Worm (Caenorhabditis elegans): Measurements from ENCODE around the gene C14H10.3.

C14H10.3 gene

DNA sequence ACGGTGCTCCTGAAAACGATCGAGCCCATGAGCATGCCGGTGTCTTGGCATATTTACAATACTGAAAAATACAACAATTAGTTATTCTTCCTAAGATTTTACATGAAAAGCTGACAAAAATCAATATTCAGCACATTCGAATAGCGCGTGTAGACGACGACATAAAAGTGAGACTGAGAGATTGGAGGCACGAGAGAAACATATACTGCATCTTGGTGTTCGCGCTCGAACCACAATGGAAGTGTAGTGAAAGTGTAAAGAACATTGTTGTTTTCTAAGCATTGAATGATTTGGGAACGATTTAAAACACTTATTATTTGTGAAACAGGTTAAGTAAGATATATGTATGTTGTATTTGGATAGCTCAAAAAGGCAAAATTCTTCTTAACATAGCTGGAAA is 12.5 kb downstream of the C14H10.3 start, which contains the start of gene F44A6.4:
Gene F44A6.4 (minus strand): TSS at position 67 of the 400 bp plus-strand sequence.
- TF ChIP-seq blmp-1 (tag; optimal IDR thresholded peaks at IDR 0.05) (peak; percentile 81), ama-1 (optimal IDR thresholded peaks at IDR 0.05) (no peak), efl-1 (optimal IDR thresholded peaks at IDR 0.05) (no peak), efl-1 (GFP tag; optimal IDR thresholded peaks at IDR 0.05 in 1 of 2) (peak in 1 of 2 experiments; percentile 45)

DNA sequence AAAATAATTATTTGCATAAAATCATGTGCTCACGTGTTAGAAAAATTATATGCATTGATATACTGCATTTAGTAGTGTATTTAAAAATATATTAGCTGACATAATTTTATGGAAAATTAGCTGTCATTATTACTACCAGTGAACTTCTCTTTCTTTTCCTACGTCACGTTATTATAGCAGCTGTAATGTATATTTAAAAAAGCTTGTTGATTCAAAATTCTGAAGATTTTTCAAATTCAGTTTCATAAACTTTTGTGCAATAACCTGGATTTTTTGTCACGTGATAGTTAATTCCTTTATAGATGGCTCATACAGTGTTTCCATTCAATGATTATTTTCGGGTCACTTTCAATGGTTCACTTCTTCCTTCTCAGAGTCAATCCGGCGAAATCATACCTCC is 15.5 kb downstream of the C14H10.3 start, which contains the start of gene F44A6.3:
Gene F44A6.3 (plus strand): TSS at position 301 of the 400 bp plus-strand sequence.
- no peak for TF ChIP-seq egl-13 (tag; optimal IDR thresholded peaks at IDR 0.05)
- TF ChIP-seq unc-98 (GFP tag; IDR thresholded peaks at IDR 0.05): no peak
- no peak for TF ChIP-seq pag-3 (tag; optimal IDR thresholded peaks at IDR 0.05; ENCODE audit: borderline replicate concordance, insufficient read depth)
- TF ChIP-seq unc-30 (tag; optimal IDR thresholded peaks at IDR 0.05): no peak
- no peak for TF ChIP-seq vab-15 (tag; optimal IDR thresholded peaks at IDR 0.05)

- no peak for TF ChIP-seq rnt-1 (tag; optimal IDR thresholded peaks at IDR 0.05)
- peak; percentile 51 for TF ChIP-seq dsc-1 (tag; optimal IDR thresholded peaks at IDR 0.05)
Observed at ce11 chrX:10208481-10208880, 19.5 kb downstream of the C14H10.3 start.

DNA sequence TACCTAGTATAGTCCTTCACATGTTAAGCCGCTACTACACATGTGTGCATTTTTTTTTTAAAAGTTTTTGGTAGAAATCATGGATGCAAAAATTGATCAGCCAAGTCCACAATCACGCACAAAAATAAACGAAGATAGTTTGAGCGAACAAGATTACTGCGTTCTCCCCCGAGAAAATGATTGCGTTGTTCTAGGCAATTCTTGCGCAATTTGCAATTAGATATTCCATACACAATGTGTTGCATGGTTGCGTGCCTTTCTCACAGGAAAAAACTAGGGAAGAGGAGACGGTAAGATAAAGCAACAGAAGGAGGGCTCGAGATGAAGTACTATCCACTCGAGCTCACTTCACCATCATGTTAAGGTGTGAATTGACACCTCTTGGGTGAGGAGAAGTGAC is 21.9 kb downstream of the C14H10.3 start:
- no peak for TF ChIP-seq nhr-20 (tag; optimal IDR thresholded peaks at IDR 0.05)

DNA sequence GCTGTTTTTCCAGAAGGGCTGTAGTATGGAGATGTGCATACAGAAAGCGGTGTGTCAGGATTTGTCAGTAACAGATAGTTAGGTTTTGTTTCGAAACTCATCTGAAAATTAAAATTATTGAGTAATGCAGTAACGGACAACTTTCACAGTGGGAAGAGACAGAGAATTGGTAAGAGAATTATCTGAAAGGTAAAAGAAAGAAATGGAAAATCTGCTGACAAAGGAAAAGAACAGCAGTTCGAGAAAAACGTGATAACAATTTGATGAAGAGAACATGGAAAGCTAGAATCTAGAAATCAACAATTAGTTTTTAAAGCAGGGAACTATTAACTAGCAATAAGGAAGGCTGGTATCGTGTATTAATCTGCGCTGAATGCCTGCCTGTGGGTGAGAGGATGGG is 22.6 kb downstream of the C14H10.3 start, which contains the start of gene sex-1:
Gene sex-1 (minus strand): TSS at position 101 of the 400 bp plus-strand sequence.
- no peak for TF ChIP-seq hlh-4 (tag; optimal IDR thresholded peaks at IDR 0.05)
- no peak for TF ChIP-seq ceh-90 (tag; optimal IDR thresholded peaks at IDR 0.05)
- TF ChIP-seq pag-3 (tag; optimal IDR thresholded peaks at IDR 0.05; ENCODE audit: borderline replicate concordance, insufficient read depth): no peak

DNA sequence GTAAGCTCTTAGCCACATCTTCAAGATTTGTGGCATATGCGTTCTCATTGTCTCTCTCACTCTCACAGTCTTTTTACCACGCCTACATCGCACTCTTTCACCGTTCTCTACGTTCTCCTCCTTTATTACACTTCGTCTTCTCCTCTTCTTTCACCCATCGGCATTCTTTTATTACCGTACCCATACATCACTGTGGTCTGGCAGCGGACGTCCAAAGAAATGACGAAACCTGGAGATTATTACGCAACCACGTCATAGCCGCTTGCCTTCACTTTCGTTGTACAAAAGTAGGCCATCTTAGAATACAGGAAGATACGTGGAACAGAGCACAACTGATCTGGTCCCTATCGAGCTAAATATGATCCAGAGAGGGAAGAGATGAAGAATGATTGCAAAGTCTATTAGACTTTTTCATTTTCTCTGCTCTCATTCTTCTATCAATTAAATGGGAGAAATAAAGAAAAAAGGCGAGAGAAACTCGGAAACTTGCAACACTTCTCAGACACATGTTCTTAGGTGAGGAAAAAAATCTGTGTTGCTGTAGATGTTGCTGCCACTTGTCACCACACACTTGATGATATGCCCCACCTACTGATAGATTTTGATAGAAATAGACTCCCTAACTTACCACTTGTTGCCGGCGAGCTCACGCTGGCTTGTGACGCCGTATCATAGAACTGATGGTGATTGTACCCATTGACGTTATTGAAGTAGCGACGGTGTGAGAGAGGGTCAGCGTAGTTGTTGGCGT is 23.4 kb downstream of the C14H10.3 start:
- TF ChIP-seq lin-14 (GFP tag; optimal IDR thresholded peaks at IDR 0.05) (peak; percentile 63), ama-1 (optimal IDR thresholded peaks at IDR 0.05) (no peak), lin-15B (tag; optimal IDR thresholded peaks at IDR 0.05) (no peak), vab-15 (tag; optimal IDR thresholded peaks at IDR 0.05) (no peak), sptf-1 (tag; optimal IDR thresholded peaks at IDR 0.05) (no peak), snpc-4 (tag; optimal IDR thresholded peaks at IDR 0.05) (no peak), mep-1 (tag; optimal IDR thresholded peaks at IDR 0.05) (peak; percentile 9), rnt-1 (tag; optimal IDR thresholded peaks at IDR 0.05) (peak; percentile 62), nhr-20 (tag; optimal IDR thresholded peaks at IDR 0.05) (peak; percentile 16), unc-86 (tag; optimal IDR thresholded peaks at IDR 0.05) (no peak), snu-23 (GFP tag; optimal IDR thresholded peaks at IDR 0.05) (peak; percentile 13), nhr-71 (tag; optimal IDR thresholded peaks at IDR 0.05) (peak; percentile 60), lin-13 (GFP tag; optimal IDR thresholded peaks at IDR 0.05) (no peak), hlh-4 (tag; optimal IDR thresholded peaks at IDR 0.05) (no peak), blmp-1 (tag; optimal IDR thresholded peaks at IDR 0.05) (peak; percentile 71), F16B12.6 (tag; optimal IDR thresholded peaks at IDR 0.05) (no peak)

- TF ChIP-seq zag-1 (tag; optimal IDR thresholded peaks at IDR 0.05) (no peak), sup-37 (GFP tag; optimal IDR thresholded peaks at IDR 0.05) (no peak), ama-1 (optimal IDR thresholded peaks at IDR 0.05) (no peak), nhr-47 (tag; optimal IDR thresholded peaks at IDR 0.05) (no peak)
Observed at ce11 chrX:10203501-10203900, 24.4 kb downstream of the C14H10.3 start.

DNA sequence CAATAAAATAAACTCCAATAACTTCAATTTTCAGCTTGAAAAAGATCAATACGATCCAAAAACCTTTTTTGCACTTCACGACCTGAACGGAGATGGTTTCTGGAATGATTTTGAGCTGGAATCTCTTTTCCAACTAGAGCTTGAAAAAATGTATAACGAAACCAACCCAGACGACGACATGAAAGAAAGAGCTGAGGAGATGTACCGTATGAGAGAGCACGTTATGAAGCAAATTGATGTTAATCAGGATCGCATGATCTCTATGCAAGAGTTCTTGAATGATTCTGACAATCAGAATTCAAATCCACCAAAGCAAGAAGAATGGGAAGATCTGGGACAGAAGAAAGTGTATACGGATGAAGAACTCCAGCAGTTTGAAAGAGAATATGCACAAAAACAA is 28.7 kb downstream of the C14H10.3 start:
- no peak for TF ChIP-seq efl-1 (optimal IDR thresholded peaks at IDR 0.05)
- TF ChIP-seq efl-1 (GFP tag; optimal IDR thresholded peaks at IDR 0.05 in 1 of 2): peak in 1 of 2 experiments; percentile 74
- TF ChIP-seq ceh-82 (tag; optimal IDR thresholded peaks at IDR 0.05): no peak
- peak; percentile 18 for TF ChIP-seq nhr-85 (tag)
- TF ChIP-seq Y116A8C.19 (tag; optimal IDR thresholded peaks at IDR 0.05; ENCODE audit: borderline replicate concordance): no peak
